Fruit fly (Drosophila melanogaster): ENCODE results near the gene pelo.
A peak's percentile ranks its signal among the peaks of the same experiment; 100 is the strongest.

Gene pelo

dm6 chr2L:9700454-9700853 is at the start of gene pelo (continued):
- TF ChIP-seq dac (GFP tag; optimal IDR thresholded peaks at IDR 0.05) (no peak), Blimp-1 (GFP tag; optimal IDR thresholded peaks at IDR 0.05) (no peak), CG1621 (tag; optimal IDR thresholded peaks at IDR 0.05) (peak; percentile 29), CG8319 (GFP tag; optimal IDR thresholded peaks at IDR 0.05) (no peak), net (GFP tag; optimal IDR thresholded peaks at IDR 0.05) (no peak), Sox15 (GFP tag; optimal IDR thresholded peaks at IDR 0.05) (no peak), CG10669 (GFP tag; optimal IDR thresholded peaks at IDR 0.05) (no peak)

dm6 chr2L:9656300-9656699 is 44.3 kb upstream of the pelo start, which contains the start of gene CG33299:
TSS of gene CG33299 (plus strand) at chr2L:9656600.
- no peak for TF ChIP-seq svp (GFP tag)
- TF ChIP-seq CG7368 (GFP tag; optimal IDR thresholded peaks at IDR 0.05), result no peak
- TF ChIP-seq CG16779 (tag; optimal IDR thresholded peaks at IDR 0.05), result no peak
- TF ChIP-seq CG11762 (GFP tag; optimal IDR thresholded peaks at IDR 0.05; ENCODE audit: insufficient read depth), result no peak
- TF ChIP-seq CG34406 (GFP tag; optimal IDR thresholded peaks at IDR 0.05), result no peak
- TF ChIP-seq CG6163 (GFP tag; IDR thresholded peaks at IDR 0.05), result no peak
- TF ChIP-seq CG32006 (GFP tag; optimal IDR thresholded peaks at IDR 0.05), result no peak
- no peak for TF ChIP-seq Ets96B (tag; optimal IDR thresholded peaks at IDR 0.05)
- TF ChIP-seq topi (GFP tag; optimal IDR thresholded peaks at IDR 0.05), result no peak
- TF ChIP-seq acj6 (GFP tag; optimal IDR thresholded peaks at IDR 0.05), result no peak
- TF ChIP-seq CG1621 (tag; optimal IDR thresholded peaks at IDR 0.05), result no peak
- TF ChIP-seq net (GFP tag; optimal IDR thresholded peaks at IDR 0.05), result no peak
- no peak for TF ChIP-seq CG8319 (GFP tag; optimal IDR thresholded peaks at IDR 0.05)

dm6 chr2L:9657269-9658191 is 43.1 kb upstream of the pelo start:
- TF ChIP-seq Hr4 (GFP tag; optimal IDR thresholded peaks at IDR 0.05) (no peak), pdm3 (GFP tag; optimal IDR thresholded peaks at IDR 0.05) (no peak), Met (GFP tag; optimal IDR thresholded peaks at IDR 0.05) (no peak), Lpt (GFP tag; optimal IDR thresholded peaks at IDR 0.05) (no peak), CG11762 (GFP tag; optimal IDR thresholded peaks at IDR 0.05; ENCODE audit: insufficient read depth) (no peak), CG16779 (tag; optimal IDR thresholded peaks at IDR 0.05) (no peak), CG10669 (GFP tag; optimal IDR thresholded peaks at IDR 0.05) (no peak), OdsH (GFP tag; optimal IDR thresholded peaks at IDR 0.05) (no peak), CG6276 (GFP tag; optimal IDR thresholded peaks at IDR 0.05) (no peak), achi (GFP tag; optimal IDR thresholded peaks at IDR 0.05) (no peak), topi (GFP tag; optimal IDR thresholded peaks at IDR 0.05) (no peak), salr (GFP tag; optimal IDR thresholded peaks at IDR 0.05) (no peak), CG34406 (GFP tag; optimal IDR thresholded peaks at IDR 0.05) (no peak), CG15336 (GFP tag; IDR thresholded peaks at IDR 0.05) (no peak)

- TF ChIP-seq acj6 (GFP tag; optimal IDR thresholded peaks at IDR 0.05) (no peak), CG34406 (GFP tag; optimal IDR thresholded peaks at IDR 0.05) (peak; percentile 45), salr (GFP tag; optimal IDR thresholded peaks at IDR 0.05) (no peak), dsx (GFP tag; optimal IDR thresholded peaks at IDR 0.05; ENCODE audit: poor library complexity, severe bottlenecking) (no peak), cyc (GFP tag; optimal IDR thresholded peaks at IDR 0.05) (no peak), eg (GFP tag; IDR thresholded peaks at IDR 0.05) (peak; percentile 52; the same call in 2 of the 3 replicates), achi (GFP tag; optimal IDR thresholded peaks at IDR 0.05) (peak; percentile 37), svp (GFP tag) (peak; percentile 77), Hr38 (GFP tag; optimal IDR thresholded peaks at IDR 0.05) (no peak), CG11762 (GFP tag; optimal IDR thresholded peaks at IDR 0.05; ENCODE audit: insufficient read depth) (no peak), CG6854 (GFP tag; optimal IDR thresholded peaks at IDR 0.05) (no peak), Smox (GFP tag; optimal IDR thresholded peaks at IDR 0.05) (peak; percentile 13), vri (GFP tag; optimal IDR thresholded peaks at IDR 0.05) (no peak), CG10631 (GFP tag; optimal IDR thresholded peaks at IDR 0.05) (peak; percentile 37), Gug (GFP tag; IDR thresholded peaks at IDR 0.05) (no peak), CG11294 (GFP tag; IDR thresholded peaks at IDR 0.05) (no peak; the same call in 1 of the 2 replicates), pdm3 (GFP tag; optimal IDR thresholded peaks at IDR 0.05) (peak; percentile 21), esn (GFP tag; optimal IDR thresholded peaks at IDR 0.05) (no peak), CG32006 (GFP tag; optimal IDR thresholded peaks at IDR 0.05) (peak; percentile 64), Ets96B (tag; optimal IDR thresholded peaks at IDR 0.05) (peak; percentile 39), CG31627 (GFP tag; optimal IDR thresholded peaks at IDR 0.05) (peak; percentile 4), Ets21C (GFP tag; optimal IDR thresholded peaks at IDR 0.05) (no peak), CG10669 (GFP tag; optimal IDR thresholded peaks at IDR 0.05) (peak; percentile 44), Lpt (GFP tag; optimal IDR thresholded peaks at IDR 0.05) (no peak), CG15336 (GFP tag; IDR thresholded peaks at IDR 0.05) (peak; percentile 49; the same call in 1 of the 2 replicates), dac (GFP tag; optimal IDR thresholded peaks at IDR 0.05) (no peak), topi (GFP tag; optimal IDR thresholded peaks at IDR 0.05) (no peak), CG7368 (GFP tag; optimal IDR thresholded peaks at IDR 0.05) (no peak), net (GFP tag; optimal IDR thresholded peaks at IDR 0.05) (no peak), Sox14 (GFP tag; optimal IDR thresholded peaks at IDR 0.05) (peak; percentile 20), CG8632 (GFP tag; optimal IDR thresholded peaks at IDR 0.05) (peak; percentile 26)
These were observed 40.1 kb upstream of the pelo start for dm6 chr2L:9660516-9660920.
